Fruit fly (Drosophila melanogaster) Kc167 (cell line): ENCODE measurements around the gene CG1136.
A peak's percentile ranks its signal among the peaks of the same experiment; 100 is the strongest.

Experiments used
- Myc ChIP-seq: fragments of >200 bp; optimal IDR thresholded peaks from 2 replicates; lab custom pipeline; 2017; ENCODE audit warnings: missing external identifiers
- Sin3A ChIP-seq: fragments of >200 bp; optimal IDR thresholded peaks from 2 replicates; lab custom pipeline; 2018; ENCODE audit warnings: missing external identifiers
- h ChIP-seq: fragments of >200 bp; optimal IDR thresholded peaks from 3 replicates; lab custom pipeline; 2018; ENCODE audit warnings: missing external identifiers
- insv ChIP-seq: fragments of >200 bp; optimal IDR thresholded peaks from 3 replicates; lab custom pipeline; 2018; ENCODE audit warnings: missing external identifiers
- psq ChIP-seq: fragments of >200 bp; optimal IDR thresholded peaks from 2 replicates; lab custom pipeline; 2017; ENCODE audit warnings: missing external identifiers
- ttk ChIP-seq: sonication (Bioruptor generic); optimal IDR thresholded peaks from 2 replicates; lab custom pipeline; 2017; ENCODE audit warnings: missing external identifiers

CG1136 gene

dm6 chr3L:4083442-4083841 is 37.0 kb downstream of the CG1136 start:
- TF ChIP-seq Sin3A (lab: Kevin White, UChicago) (no peak), ttk (no peak), psq (lab: Kevin White, UChicago) (no peak), Myc (no peak), h (lab: Kevin White, UChicago) (no peak), insv (lab: Kevin White, UChicago) (no peak)

- TF ChIP-seq insv (lab: Kevin White, UChicago) (no peak), Sin3A (lab: Kevin White, UChicago) (no peak), ttk (no peak), h (lab: Kevin White, UChicago) (no peak), psq (lab: Kevin White, UChicago) (no peak), Myc (no peak)
Observed at dm6 chr3L:4085867-4086266, 39.5 kb downstream of the CG1136 start.

DNA sequence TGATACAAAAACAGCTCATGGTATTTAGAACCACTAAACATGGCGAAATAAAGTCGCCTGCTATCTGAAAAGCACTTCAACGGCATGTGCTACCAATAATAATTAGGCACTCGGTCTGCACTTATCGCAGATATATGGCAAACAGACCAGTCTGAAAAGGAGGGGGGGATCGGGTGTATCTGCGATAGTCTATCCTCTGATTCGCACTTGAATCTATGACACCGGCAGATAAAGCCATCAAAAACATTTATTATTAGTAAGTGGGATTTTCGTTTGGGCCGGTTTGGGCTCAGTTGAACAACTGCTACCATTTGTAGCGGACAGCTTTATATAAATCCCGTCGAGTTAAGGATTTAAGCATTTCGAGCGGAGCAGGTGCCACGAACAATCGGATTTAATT is 40.9 kb downstream of the CG1136 start, which contains the start of gene CG14989:
Gene CG14989, plus strand, starts transcription at position 301 of the 400 bp plus-strand sequence.
- TF ChIP-seq h (lab: Kevin White, UChicago) (no peak), psq (lab: Kevin White, UChicago) (no peak), Sin3A (lab: Kevin White, UChicago) (no peak), insv (lab: Kevin White, UChicago) (no peak), ttk (no peak), Myc (no peak)

DNA sequence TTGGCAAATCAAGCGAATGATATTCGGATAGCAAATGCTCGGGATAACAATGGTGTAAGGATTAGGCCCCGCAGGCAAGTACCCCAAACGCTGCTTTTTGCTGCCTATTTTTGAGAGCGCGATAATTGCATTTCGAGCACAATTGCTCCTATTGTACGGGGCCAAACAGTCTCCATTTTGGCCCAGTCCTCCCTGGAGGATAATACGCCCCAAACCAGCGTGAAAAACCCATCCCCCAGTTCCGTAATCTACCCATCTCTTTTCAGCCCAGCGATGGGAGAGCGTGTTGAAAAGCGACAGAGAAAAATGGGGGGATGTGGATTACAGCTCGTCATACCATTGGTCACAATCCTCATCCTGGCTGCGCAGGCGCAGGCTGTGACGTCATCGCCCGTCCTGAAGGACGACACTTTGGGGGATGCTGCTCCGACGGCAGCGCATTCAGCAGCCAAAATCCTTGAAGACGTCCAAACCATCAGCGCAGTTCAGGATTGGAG is 42.3 kb downstream of the CG1136 start, which contains the start of gene Gad1:
Gene Gad1, minus strand, starts transcription at position 51 of the 497 bp plus-strand sequence.
- TF ChIP-seq h (lab: Kevin White, UChicago) (no peak), Sin3A (lab: Kevin White, UChicago) (no peak), insv (lab: Kevin White, UChicago) (no peak), psq (lab: Kevin White, UChicago) (no peak), ttk (no peak)

- no peak for TF ChIP-seq h (lab: Kevin White, UChicago)
- TF ChIP-seq Sin3A (lab: Kevin White, UChicago) = no peak
- TF ChIP-seq ttk = no peak
- TF ChIP-seq Myc = no peak
- no peak for TF ChIP-seq psq (lab: Kevin White, UChicago)
- no peak for TF ChIP-seq insv (lab: Kevin White, UChicago)
Observed at dm6 chr3L:4092705-4093257, 46.4 kb downstream of the CG1136 start, which contains the start of gene CG14990. Gene CG14990 (plus strand): TSS chr3L:4093207.

- no peak for TF ChIP-seq h (lab: Kevin White, UChicago)
Observed at dm6 chr3L:4096546-4096945, 50.1 kb downstream of the CG1136 start.

dm6 chr3L:4099194-4099593 is 52.8 kb downstream of the CG1136 start:
- TF ChIP-seq h (lab: Kevin White, UChicago) (no peak), insv (lab: Kevin White, UChicago) (no peak), psq (lab: Kevin White, UChicago) (no peak), ttk (no peak), Myc (no peak), Sin3A (lab: Kevin White, UChicago) (no peak)

- TF ChIP-seq ttk = no peak
- TF ChIP-seq h (lab: Kevin White, UChicago) = no peak
- no peak for TF ChIP-seq Sin3A (lab: Kevin White, UChicago)
Observed at dm6 chr3L:4102496-4103257, 56.3 kb downstream of the CG1136 start, which contains the start of gene CG14995. Gene CG14995 (minus strand): TSS chr3L:4103256.

DNA sequence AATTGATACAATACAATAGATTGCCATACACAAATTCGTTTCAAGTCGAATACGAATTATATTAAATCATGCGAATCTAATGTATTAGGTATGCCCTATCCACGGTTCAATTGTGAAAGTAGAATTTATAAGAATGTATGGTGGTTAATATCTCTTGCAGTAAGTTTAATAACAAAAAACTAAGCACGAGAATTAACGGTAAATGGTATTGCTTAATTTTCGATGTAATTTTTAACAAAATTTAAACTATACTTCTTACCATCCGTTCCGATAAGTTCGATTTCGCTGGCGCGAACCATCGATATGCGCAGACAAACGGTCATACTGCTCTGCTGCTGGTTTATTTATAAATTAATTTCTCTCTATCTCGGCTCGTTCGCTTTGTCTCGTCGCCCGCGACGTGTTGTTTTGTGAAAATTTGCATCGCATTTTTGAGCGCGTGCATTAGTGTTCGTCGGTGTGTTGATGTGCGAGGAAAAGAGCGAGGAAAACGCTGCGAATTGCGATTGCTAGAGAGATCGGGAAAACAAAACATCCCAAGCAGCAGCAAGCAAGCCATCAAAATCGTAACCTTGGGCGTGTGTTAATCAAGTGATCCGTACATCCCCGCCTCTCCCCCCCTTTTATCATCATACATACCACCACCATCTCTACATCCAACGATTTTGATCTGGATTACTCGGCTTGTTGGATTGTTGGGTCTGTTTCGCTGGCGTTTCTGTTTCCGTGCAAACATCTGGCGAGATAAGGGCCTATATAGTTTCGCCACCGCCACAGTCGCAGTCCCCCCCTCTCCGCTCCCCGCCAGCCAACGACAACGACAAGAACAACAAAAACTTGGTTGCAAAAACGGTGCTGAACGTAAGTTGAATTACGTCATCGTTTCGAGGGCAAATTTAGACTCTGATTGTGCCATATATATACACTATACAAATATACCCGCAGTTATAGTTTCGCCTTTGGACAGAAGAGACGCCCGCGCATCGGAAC is 57.2 kb downstream of the CG1136 start, which contains the start of gene Fit1:
Gene Fit1, plus strand, starts transcription at position 307 of the 990 bp plus-strand sequence.
- TF ChIP-seq h (lab: Kevin White, UChicago) = no peak
- peak; percentile 94 for TF ChIP-seq psq (lab: Kevin White, UChicago)

dm6 chr3L:4107120-4107519 is 60.7 kb downstream of the CG1136 start:
- TF ChIP-seq Myc = no peak

- TF ChIP-seq Sin3A (lab: Kevin White, UChicago) = no peak
- TF ChIP-seq psq (lab: Kevin White, UChicago) = no peak
- TF ChIP-seq h (lab: Kevin White, UChicago) = no peak
- no peak for TF ChIP-seq insv (lab: Kevin White, UChicago)
- TF ChIP-seq Myc = no peak
- TF ChIP-seq ttk = no peak
Observed at dm6 chr3L:4108072-4108843, 61.9 kb downstream of the CG1136 start, which contains the start of gene Ack. Gene Ack (plus strand): TSS chr3L:4108186.
